Worm (Caenorhabditis elegans) whole organism, L3 larva: ENCODE results near the gene M04B2.2.

ENCODE experiments used
- R02D3.7 ChIP-seq: fragments of 150-350 bp; optimal IDR thresholded peaks from 2 replicates; lab custom pipeline; 2014; ENCODE audit warnings: missing biosample characterization, missing genetic modification characterization
- ZK546.5 ChIP-seq: sonication (generic microtip); optimal IDR thresholded peaks from 2 replicates; lab custom pipeline; 2017; ENCODE audit warnings: missing biosample characterization, missing genetic modification characterization
- aly-2 ChIP-seq: fragments of 150-350 bp; optimal IDR thresholded peaks from 2 replicates; lab custom pipeline; 2014; ENCODE audit warnings: missing biosample characterization, missing genetic modification characterization
- ama-1 ChIP-seq: fragments of 150-350 bp; optimal IDR thresholded peaks from 2 replicates; lab custom pipeline; 2018
- ceh-28 ChIP-seq: fragments of 150-350 bp; optimal IDR thresholded peaks from 2 replicates; lab custom pipeline; 2014; ENCODE audit warnings: missing biosample characterization, missing genetic modification reagents, missing genetic modification characterization
- ceh-9 ChIP-seq: sonication (generic microtip); optimal IDR thresholded peaks from 2 replicates; lab custom pipeline; 2018; ENCODE audit warnings: missing biosample characterization, missing genetic modification characterization
- daf-12 ChIP-seq: fragments of 150-350 bp; optimal IDR thresholded peaks from 2 replicates; lab custom pipeline; 2014; ENCODE audit warnings: missing biosample characterization, missing genetic modification reagents, missing genetic modification characterization
- egl-27 ChIP-seq: sonication (generic microtip); optimal IDR thresholded peaks from 4 replicates; lab custom pipeline; 2017; ENCODE audit warnings: missing biosample characterization, missing genetic modification reagents, missing genetic modification characterization
- egl-5 ChIP-seq: fragments of 150-350 bp; optimal IDR thresholded peaks from 2 replicates; lab custom pipeline; 2017; ENCODE audit warnings: missing biosample characterization, missing genetic modification reagents, missing genetic modification characterization, inconsistent platforms
- elt-1 ChIP-seq: fragments of 150-350 bp; optimal IDR thresholded peaks from 2 replicates; lab custom pipeline; 2014; ENCODE audit warnings: missing biosample characterization, missing genetic modification characterization
- elt-2 ChIP-seq: sonication (generic microtip); optimal IDR thresholded peaks from 2 replicates; lab custom pipeline; 2016; ENCODE audit warnings: missing genetic modification reagents, mild to moderate bottlenecking, missing genetic modification characterization, missing compliant biosample characterization
- elt-3 ChIP-seq, 3 experiments: fragments of 150-350 bp in 1 of 3; sonication (generic microtip) in 2 of 3; optimal IDR thresholded peaks; 2 replicates in 2 of 3; 4 replicates in 1 of 3; lab custom pipeline; 2014 to 2017; ENCODE audit warnings: missing biosample characterization in 3 of 3, missing genetic modification characterization in 3 of 3
- eor-1 ChIP-seq, 2 experiments: fragments of 150-350 bp; optimal IDR thresholded peaks; 2 replicates each; lab custom pipeline; 2014 to 2018; ENCODE audit warnings: missing biosample characterization in 2 of 2, missing genetic modification characterization in 2 of 2
- fkh-10 ChIP-seq: sonication (generic microtip); optimal IDR thresholded peaks from 2 replicates; lab custom pipeline; 2017; ENCODE audit warnings: missing biosample characterization, missing genetic modification reagents, missing genetic modification characterization
- fkh-2 ChIP-seq: fragments of 150-350 bp; optimal IDR thresholded peaks from 2 replicates; lab custom pipeline; 2014; ENCODE audit warnings: missing biosample characterization, missing genetic modification reagents, missing genetic modification characterization
- fos-1 ChIP-seq: fragments of 150-350 bp; optimal IDR thresholded peaks from 2 replicates; lab custom pipeline; 2014; ENCODE audit warnings: missing biosample characterization, missing genetic modification characterization
- hmg-11 ChIP-seq: sonication (generic microtip); optimal IDR thresholded peaks from 2 replicates; lab custom pipeline; 2016; ENCODE audit warnings: missing genetic modification characterization, missing compliant biosample characterization
- jun-1 ChIP-seq: fragments of 150-350 bp; optimal IDR thresholded peaks from 2 replicates; lab custom pipeline; 2014; ENCODE audit warnings: missing biosample characterization, missing genetic modification reagents, missing genetic modification characterization
- lin-15B ChIP-seq: fragments of 150-350 bp; optimal IDR thresholded peaks from 2 replicates; lab custom pipeline; 2014; ENCODE audit warnings: missing biosample characterization, missing genetic modification characterization
- lin-39 ChIP-seq: fragments of 150-350 bp; optimal IDR thresholded peaks from 2 replicates; lab custom pipeline; 2018; ENCODE audit warnings: missing biosample characterization, missing genetic modification reagents, missing genetic modification characterization
- lsy-12 ChIP-seq: sonication (generic microtip); optimal IDR thresholded peaks from 2 replicates; lab custom pipeline; 2016; ENCODE audit warnings: mild to moderate bottlenecking, missing genetic modification characterization, missing compliant biosample characterization
- mdl-1 ChIP-seq: fragments of 150-350 bp; optimal IDR thresholded peaks from 2 replicates; lab custom pipeline; 2014; ENCODE audit warnings: missing biosample characterization, missing genetic modification characterization
- nfya-1 ChIP-seq: sonication (generic microtip); optimal IDR thresholded peaks from 2 replicates; lab custom pipeline; 2017; ENCODE audit warnings: missing genetic modification characterization, mild to moderate bottlenecking, missing compliant biosample characterization, antibody characterized with exemption, moderate library complexity; ENCODE audit not compliant: insufficient read depth
- nhr-11 ChIP-seq: fragments of 150-350 bp; optimal IDR thresholded peaks from 2 replicates; lab custom pipeline; 2014; ENCODE audit warnings: missing biosample characterization, missing genetic modification characterization
- nhr-12 ChIP-seq: fragments of 150-350 bp; optimal IDR thresholded peaks from 2 replicates; lab custom pipeline; 2014; ENCODE audit warnings: missing biosample characterization, missing genetic modification characterization
- nhr-23 ChIP-seq: fragments of 150-350 bp; optimal IDR thresholded peaks from 2 replicates; lab custom pipeline; 2014; ENCODE audit warnings: missing biosample characterization, missing genetic modification reagents, missing genetic modification characterization
- nhr-25 ChIP-seq: sonication (generic microtip); optimal IDR thresholded peaks from 2 replicates; lab custom pipeline; 2017; ENCODE audit warnings: missing biosample characterization, missing genetic modification characterization
- nhr-43 ChIP-seq: sonication (generic microtip); optimal IDR thresholded peaks from 2 replicates; lab custom pipeline; 2016; ENCODE audit warnings: mild to moderate bottlenecking, missing genetic modification characterization, missing compliant biosample characterization; ENCODE audit not compliant: poor library complexity, severe bottlenecking
- nhr-67 ChIP-seq: fragments of 150-350 bp; optimal IDR thresholded peaks from 2 replicates; lab custom pipeline; 2014; ENCODE audit warnings: missing biosample characterization, missing genetic modification characterization
- nhr-76 ChIP-seq: fragments of 150-350 bp; sonication (generic microtip); optimal IDR thresholded peaks from 5 replicates; lab custom pipeline; 2014; ENCODE audit warnings: missing biosample characterization, missing genetic modification characterization
- nhr-77 ChIP-seq: fragments of 150-350 bp; optimal IDR thresholded peaks from 2 replicates; lab custom pipeline; 2014; ENCODE audit warnings: missing biosample characterization, missing genetic modification characterization
- pha-4 ChIP-seq: fragments of 150-350 bp; optimal IDR thresholded peaks from 2 replicates; lab custom pipeline; 2014; ENCODE audit warnings: missing biosample characterization, missing genetic modification reagents, missing genetic modification characterization
- skn-1 ChIP-seq: fragments of 150-350 bp; optimal IDR thresholded peaks from 2 replicates; lab custom pipeline; 2014; ENCODE audit warnings: missing biosample characterization, missing genetic modification characterization
- snpc-4 ChIP-seq: fragments of 150-350 bp; optimal IDR thresholded peaks from 2 replicates; lab custom pipeline; 2014; ENCODE audit warnings: missing biosample characterization, missing genetic modification characterization
- tbx-2 ChIP-seq: sonication (generic microtip); optimal IDR thresholded peaks from 2 replicates; lab custom pipeline; 2016; ENCODE audit warnings: mild to moderate bottlenecking, missing genetic modification characterization, missing compliant biosample characterization
- ztf-4 ChIP-seq: fragments of 150-350 bp; optimal IDR thresholded peaks from 2 replicates; lab custom pipeline; 2014; ENCODE audit warnings: missing biosample characterization, missing genetic modification characterization

M04B2.2 gene

DNA sequence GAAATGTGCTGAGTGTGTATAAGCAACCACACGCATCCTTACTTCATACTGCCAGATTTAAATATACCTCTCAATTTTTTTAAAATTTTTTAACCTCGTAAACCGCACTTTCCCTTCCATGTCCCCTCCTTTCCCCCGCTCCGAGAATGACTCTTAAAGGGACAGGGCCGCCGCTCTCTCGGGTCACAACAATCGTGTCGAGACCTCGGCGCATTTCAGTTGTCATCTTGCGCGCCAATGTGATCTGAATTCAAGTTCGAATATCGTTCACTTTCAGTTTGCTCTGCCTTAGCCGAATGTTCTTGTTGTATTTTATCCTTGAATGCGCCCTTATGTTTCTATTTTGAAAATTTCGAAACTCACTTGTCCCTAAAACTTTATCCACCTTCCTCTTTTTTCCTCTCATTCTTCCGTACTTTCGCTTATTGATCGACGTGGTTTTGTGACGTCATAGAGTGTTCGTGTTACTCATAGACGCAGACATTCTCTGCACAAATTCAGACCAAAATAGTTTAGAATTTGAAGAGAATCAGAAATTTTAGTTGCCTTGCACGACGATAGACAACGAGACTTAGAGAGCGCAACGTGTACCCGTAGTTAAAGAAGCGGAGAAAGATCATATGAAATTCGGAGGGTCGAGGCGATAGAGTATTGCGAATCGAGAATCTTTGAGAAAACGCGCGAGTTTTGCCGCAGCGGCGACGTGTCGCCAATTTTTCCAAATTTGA, 5.5 kb upstream of the M04B2.2 start (continued):
- TF ChIP-seq mdl-1 (tag; lab: Kevin White, UChicago) (no peak), nhr-76 (tag; lab: Kevin White, UChicago) (no peak), skn-1 (tag; lab: Kevin White, UChicago) (no peak)

DNA sequence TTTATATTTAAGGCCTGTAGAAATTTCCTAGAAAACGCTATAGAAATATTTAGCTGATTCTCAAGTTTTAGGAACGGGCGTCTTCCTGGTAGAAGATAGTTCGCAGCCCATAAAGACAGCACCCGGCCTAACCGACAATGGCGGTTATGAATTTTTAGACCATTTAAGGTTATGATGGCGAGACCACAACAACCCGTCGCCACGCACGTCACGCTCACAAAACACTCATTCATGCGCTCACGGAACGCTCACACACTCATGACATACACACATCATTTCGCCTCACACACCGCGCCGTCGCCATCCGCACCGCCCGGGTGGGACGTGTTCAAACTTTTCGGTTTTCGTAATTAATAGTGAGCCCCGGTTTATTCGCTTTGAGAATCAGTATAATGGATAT, 4.2 kb upstream of the M04B2.2 start:
- TF ChIP-seq aly-2: no peak
- no peak for TF ChIP-seq egl-5
- TF ChIP-seq ZK546.5: no peak
- no peak for TF ChIP-seq nhr-11 (tag; lab: Kevin White, UChicago)
- peak; percentile 8 for TF ChIP-seq lin-15B (tag; lab: Kevin White, UChicago)
- no peak for TF ChIP-seq nhr-25
- TF ChIP-seq, all 47 proteins: peak for 1

ce11 chrIV:11524241-11524692, 3.6 kb upstream of the M04B2.2 start, which contains the start of gene mep-1:
Gene mep-1 (plus strand): TSS chrIV:11524642.
- TF ChIP-seq nhr-23 (tag; lab: Kevin White, UChicago) (peak; percentile 55), lsy-12 (tag; lab: Kevin White, UChicago) (peak; percentile 32), nhr-43 (tag; lab: Kevin White, UChicago) (peak; percentile 38), fkh-2 (tag; lab: Kevin White, UChicago) (no peak), tbx-2 (tag; lab: Kevin White, UChicago) (peak; percentile 11), lin-39 (peak; percentile 95), elt-1 (no peak), ama-1 (lab: Kevin White, UChicago) (peak; percentile 69), fkh-10 (GFP tag; lab: Kevin White, UChicago) (peak; percentile 54), hmg-11 (tag; lab: Kevin White, UChicago) (peak; percentile 78), jun-1 (tag; lab: Kevin White, UChicago) (peak; percentile 23), elt-2 (peak; percentile 33), daf-12 (tag; lab: Kevin White, UChicago) (no peak), elt-3 (tag; optimal IDR thresholded peaks at IDR 0.05; lab: Kevin White, UChicago) (no peak), lin-15B (tag; lab: Kevin White, UChicago) (peak; percentile 68), skn-1 (tag; lab: Kevin White, UChicago) (peak; percentile 35), nhr-67 (tag; lab: Kevin White, UChicago) (no peak), nfya-1 (tag; lab: Kevin White, UChicago) (peak; percentile 77), pha-4 (tag; lab: Kevin White, UChicago) (peak; percentile 31), egl-27 (tag; lab: Kevin White, UChicago) (no peak), R02D3.7 (peak; percentile 57), nhr-25 (peak; percentile 76), nhr-11 (tag; lab: Kevin White, UChicago) (peak; percentile 37), snpc-4 (tag; lab: Kevin White, UChicago) (peak; percentile 77)

- TF ChIP-seq nhr-43 (tag; lab: Kevin White, UChicago): no peak
- TF ChIP-seq ztf-4 (tag; lab: Kevin White, UChicago): no peak
- no peak for TF ChIP-seq nhr-25
- no peak for TF ChIP-seq tbx-2 (tag; lab: Kevin White, UChicago)
- no peak for TF ChIP-seq eor-1 (tag; optimal IDR thresholded peaks at IDR 0.05; lab: Kevin White, UChicago)
- no peak for TF ChIP-seq ZK546.5
- TF ChIP-seq R02D3.7: no peak
- no peak for TF ChIP-seq nhr-67 (tag; lab: Kevin White, UChicago)
- TF ChIP-seq ceh-28 (tag; lab: Kevin White, UChicago): no peak
- TF ChIP-seq fos-1 (tag; lab: Kevin White, UChicago): no peak
- no peak for TF ChIP-seq nhr-77
- no peak for TF ChIP-seq mdl-1 (tag; lab: Kevin White, UChicago)
- TF ChIP-seq lin-15B (tag; lab: Kevin White, UChicago): no peak
- TF ChIP-seq nhr-12 (tag; lab: Kevin White, UChicago): no peak
- no peak for TF ChIP-seq ceh-9 (tag; lab: Kevin White, UChicago)
- no peak for TF ChIP-seq daf-12 (tag; lab: Kevin White, UChicago)
- TF ChIP-seq lin-39: no peak
- no peak for TF ChIP-seq nhr-76 (tag; lab: Kevin White, UChicago)
These were observed 1.7 kb upstream of the M04B2.2 start for ce11 chrIV:11526189-11526588.
